Fruit fly (Drosophila melanogaster): ENCODE data around the gene mkg-p.

Gene mkg-p

dm6 chr3L:8418984-8419383 is 13.9 kb upstream of the mkg-p start (continued):
- TF ChIP-seq ss (GFP tag; optimal IDR thresholded peaks at IDR 0.05) (no peak), Ets21C (GFP tag; optimal IDR thresholded peaks at IDR 0.05) (no peak), CG8319 (GFP tag; optimal IDR thresholded peaks at IDR 0.05) (peak; percentile 31), lz (GFP tag; optimal IDR thresholded peaks at IDR 0.05) (peak; percentile 64), CG15336 (GFP tag; IDR thresholded peaks at IDR 0.05) (peak; percentile 92), fkh (GFP tag; optimal IDR thresholded peaks at IDR 0.05) (no peak), CG3919 (GFP tag; optimal IDR thresholded peaks at IDR 0.05) (peak; percentile 82), CG8632 (GFP tag; optimal IDR thresholded peaks at IDR 0.05) (peak; percentile 41), fd59A (GFP tag; optimal IDR thresholded peaks at IDR 0.05) (peak; percentile 55), fd85E (GFP tag; optimal IDR thresholded peaks at IDR 0.05) (no peak), salr (GFP tag; optimal IDR thresholded peaks at IDR 0.05) (peak; percentile 43 to 72), CG6276 (GFP tag; optimal IDR thresholded peaks at IDR 0.05) (peak; percentile 89), Hr39 (GFP tag; optimal IDR thresholded peaks at IDR 0.05) (peak; percentile 40), Sox15 (GFP tag; optimal IDR thresholded peaks at IDR 0.05) (peak; percentile 28), CG11294 (GFP tag; IDR thresholded peaks at IDR 0.05) (peak; percentile 84), Gug (GFP tag; IDR thresholded peaks at IDR 0.05) (peak; percentile 97), spab (GFP tag; optimal IDR thresholded peaks at IDR 0.05) (peak; percentile 57), Sox14 (GFP tag; optimal IDR thresholded peaks at IDR 0.05) (peak; percentile 82), Sox102F (GFP tag; optimal IDR thresholded peaks at IDR 0.05) (peak; percentile 12), CG16779 (tag; optimal IDR thresholded peaks at IDR 0.05) (peak; percentile 60), CG7368 (GFP tag; optimal IDR thresholded peaks at IDR 0.05) (no peak), dsx (GFP tag; optimal IDR thresholded peaks at IDR 0.05; ENCODE audit: poor library complexity, severe bottlenecking) (peak; percentile 55), Met (GFP tag; optimal IDR thresholded peaks at IDR 0.05) (no peak), CG8119 (GFP tag; IDR thresholded peaks at IDR 0.05) (peak; percentile 93), CG3032 (tag; optimal IDR thresholded peaks at IDR 0.05) (peak; percentile 63)

dm6 chr3L:8412725-8413124 is 7.6 kb upstream of the mkg-p start, which contains the start of the genes Oseg1 and mtrm:
TSS of gene Oseg1 (minus strand) at chr3L:8412825.
TSS of gene mtrm (plus strand) at chr3L:8413012.
- no peak for TF ChIP-seq Met (GFP tag; optimal IDR thresholded peaks at IDR 0.05)
- TF ChIP-seq CG32006 (GFP tag; optimal IDR thresholded peaks at IDR 0.05) = no peak
- TF ChIP-seq Sox14 (GFP tag; optimal IDR thresholded peaks at IDR 0.05) = no peak
- TF ChIP-seq eg (GFP tag; IDR thresholded peaks at IDR 0.05) = no peak

- TF ChIP-seq Gug (GFP tag; IDR thresholded peaks at IDR 0.05) (no peak), CG32006 (GFP tag; optimal IDR thresholded peaks at IDR 0.05) (peak; percentile 77), Hr4 (GFP tag; optimal IDR thresholded peaks at IDR 0.05) (no peak), CG3032 (tag; optimal IDR thresholded peaks at IDR 0.05) (peak; percentile 29), fkh (GFP tag; optimal IDR thresholded peaks at IDR 0.05) (peak; percentile 74), eg (GFP tag; IDR thresholded peaks at IDR 0.05) (0 out of 3 replicates have a peak, but pooled peaks have one; percentile 8), CG8119 (GFP tag; IDR thresholded peaks at IDR 0.05) (no peak)
Observed at dm6 chr3L:8411439-8411897, 6.4 kb upstream of the mkg-p start, which contains the start of gene Exo70. TSS of gene Exo70 (plus strand) at chr3L:8411851.

dm6 chr3L:8398763-8399445 is 6.2 kb downstream of the mkg-p start:
- TF ChIP-seq CG6808 (GFP tag; optimal IDR thresholded peaks at IDR 0.05) (no peak), svp (GFP tag) (no peak), dac (GFP tag; optimal IDR thresholded peaks at IDR 0.05) (no peak), eg (GFP tag; IDR thresholded peaks at IDR 0.05) (peak; percentile 88), achi (GFP tag; optimal IDR thresholded peaks at IDR 0.05) (no peak), fd85E (GFP tag; optimal IDR thresholded peaks at IDR 0.05) (no peak), CG10669 (GFP tag; optimal IDR thresholded peaks at IDR 0.05) (no peak), CG6276 (GFP tag; optimal IDR thresholded peaks at IDR 0.05) (no peak), CG8632 (GFP tag; optimal IDR thresholded peaks at IDR 0.05) (no peak), CG1621 (tag; optimal IDR thresholded peaks at IDR 0.05) (peak; percentile 66), CG7368 (GFP tag; optimal IDR thresholded peaks at IDR 0.05) (no peak), Lpt (GFP tag; optimal IDR thresholded peaks at IDR 0.05) (no peak), esn (GFP tag; optimal IDR thresholded peaks at IDR 0.05) (peak; percentile 84), Eip75B (GFP tag; optimal IDR thresholded peaks at IDR 0.05) (no peak), fkh (GFP tag; optimal IDR thresholded peaks at IDR 0.05) (no peak), salr (GFP tag; optimal IDR thresholded peaks at IDR 0.05) (peak in 1 of 2 experiments; percentile 72), Sox102F (GFP tag; optimal IDR thresholded peaks at IDR 0.05) (peak; percentile 85), CG16779 (tag; optimal IDR thresholded peaks at IDR 0.05) (no peak), Hr38 (GFP tag; optimal IDR thresholded peaks at IDR 0.05) (no peak), CG8319 (GFP tag; optimal IDR thresholded peaks at IDR 0.05) (peak; percentile 74), Smox (GFP tag; optimal IDR thresholded peaks at IDR 0.05) (no peak), CG10631 (GFP tag; optimal IDR thresholded peaks at IDR 0.05) (no peak), CG34406 (GFP tag; optimal IDR thresholded peaks at IDR 0.05) (peak; percentile 77), fd59A (GFP tag; optimal IDR thresholded peaks at IDR 0.05) (peak; percentile 49), CG6792 (GFP tag; optimal IDR thresholded peaks at IDR 0.05) (peak; percentile 63), ss (GFP tag; optimal IDR thresholded peaks at IDR 0.05) (no peak), Ets21C (GFP tag; optimal IDR thresholded peaks at IDR 0.05) (no peak)
